Worm (Caenorhabditis elegans): ENCODE data around the gene srw-63.

DNA sequence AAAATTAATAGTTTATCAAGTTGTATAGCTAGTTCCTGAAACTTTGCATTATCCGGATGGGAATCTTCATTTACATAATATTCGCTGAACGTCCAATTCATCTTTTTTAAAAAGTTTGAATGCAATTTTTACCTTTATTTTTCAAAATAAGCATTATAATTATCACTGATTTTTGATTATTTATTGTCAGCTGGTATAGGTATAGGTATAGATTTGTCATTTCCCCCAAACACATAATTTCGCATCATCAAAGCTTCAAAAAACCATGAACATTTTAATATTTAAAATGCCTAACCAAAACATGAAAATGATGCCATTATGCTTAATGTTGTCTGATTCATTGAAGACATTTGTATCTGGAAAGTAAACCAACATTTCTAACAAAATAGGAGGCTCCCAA is at the start of gene srw-63:
- TF ChIP-seq ceh-36 (tag; optimal IDR thresholded peaks at IDR 0.05) = no peak
- no peak for TF ChIP-seq flt-1 (GFP tag; IDR thresholded peaks at IDR 0.05)
- no peak for TF ChIP-seq ama-1 (optimal IDR thresholded peaks at IDR 0.05)
- TF ChIP-seq scrt-1 (GFP tag; IDR thresholded peaks at IDR 0.05) = no peak
- TF ChIP-seq sea-1 (GFP tag; conservative IDR thresholded peaks at IDR 0.05) = no peak

Data from whole organism, early embryonic.